Fruit fly (Drosophila melanogaster): ENCODE results near the gene CG43815.

DNA sequence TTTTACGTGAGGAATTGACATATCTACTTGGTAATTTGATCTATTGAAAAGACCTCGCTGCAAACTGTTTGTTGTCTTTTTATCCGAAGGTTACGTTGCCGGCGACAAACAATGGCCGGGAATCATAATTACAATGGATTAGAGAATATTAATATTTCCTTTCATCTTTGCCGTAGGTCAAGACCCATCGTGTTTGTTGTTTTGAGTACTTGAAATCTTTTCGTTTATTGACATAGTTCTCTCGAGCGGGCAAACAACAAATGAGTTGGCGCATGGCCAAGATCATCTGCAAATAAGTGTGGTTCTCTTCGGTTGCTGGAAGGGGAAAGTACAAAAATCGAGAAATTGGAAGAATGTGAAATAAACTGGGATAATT is 8.3 kb downstream of the CG43815 start:
- TF ChIP-seq pad (GFP tag; optimal IDR thresholded peaks at IDR 0.05), result no peak
- no peak for TF ChIP-seq toe (GFP tag; optimal IDR thresholded peaks at IDR 0.05)
- TF ChIP-seq tj (GFP tag; optimal IDR thresholded peaks at IDR 0.05), result no peak
- TF ChIP-seq CG1620 (GFP tag; optimal IDR thresholded peaks at IDR 0.05), result no peak
- TF ChIP-seq CG12768 (GFP tag; optimal IDR thresholded peaks at IDR 0.05), result no peak
- TF ChIP-seq CG33017 (tag; optimal IDR thresholded peaks at IDR 0.05), result no peak
- TF ChIP-seq cic (GFP tag; optimal IDR thresholded peaks at IDR 0.05), result no peak
- no peak for TF ChIP-seq CG11617 (GFP tag; optimal IDR thresholded peaks at IDR 0.05)
- no peak for TF ChIP-seq CG7101 (tag; optimal IDR thresholded peaks at IDR 0.05)
- no peak for TF ChIP-seq ovo (GFP tag; optimal IDR thresholded peaks at IDR 0.05)
- no peak for TF ChIP-seq Mnt (GFP tag; optimal IDR thresholded peaks at IDR 0.05)
- no peak for TF ChIP-seq kay (GFP tag; ENCODE audit: borderline replicate concordance)

Data from whole organism, adult.